Fruit fly (Drosophila melanogaster) S2 (cell line): Measurements from ENCODE around the gene fal.

Experiments used
- CG8478 ChIP-seq: fragments of >200 bp; optimal IDR thresholded peaks from 2 replicates; lab custom pipeline; 2018
- CTCF ChIP-seq, 2 experiments: fragments of >200 bp; optimal IDR thresholded peaks; 2 replicates each; lab custom pipeline; 2018

Gene fal

dm6 chr3L:19280700-19281099, 13.7 kb upstream of the fal start, which contains the start of gene CG14089:
Gene CG14089, minus strand, starts transcription at chr3L:19280800.
- no peak for TF ChIP-seq CG8478 (lab: Kevin White, UChicago)
- no peak for TF ChIP-seq CTCF (optimal IDR thresholded peaks at IDR 0.05; lab: Kevin White, UChicago)

- TF ChIP-seq CG8478 (lab: Kevin White, UChicago): no peak
- TF ChIP-seq CTCF (optimal IDR thresholded peaks at IDR 0.05; lab: Kevin White, UChicago): no peak
Observed at dm6 chr3L:19288395-19288969, 5.9 kb upstream of the fal start.

dm6 chr3L:19289411-19289810, 5.0 kb upstream of the fal start:
- TF ChIP-seq CG8478 (lab: Kevin White, UChicago) (no peak), CTCF (optimal IDR thresholded peaks at IDR 0.05; lab: Kevin White, UChicago) (no peak)

dm6 chr3L:19291465-19292413, 2.6 kb upstream of the fal start:
- no peak for TF ChIP-seq CTCF (optimal IDR thresholded peaks at IDR 0.05; lab: Kevin White, UChicago)
- TF ChIP-seq CG8478 (lab: Kevin White, UChicago): no peak

- no peak for TF ChIP-seq CG8478 (lab: Kevin White, UChicago)
- no peak for TF ChIP-seq CTCF (optimal IDR thresholded peaks at IDR 0.05; lab: Kevin White, UChicago)
Observed at dm6 chr3L:19292440-19293175, 1.8 kb upstream of the fal start, which contains the start of gene Gbs-76A. Gene Gbs-76A, minus strand, starts transcription at chr3L:19292766.

dm6 chr3L:19293178-19293741, 1.1 kb upstream of the fal start:
- TF ChIP-seq CTCF (optimal IDR thresholded peaks at IDR 0.05; lab: Kevin White, UChicago): no peak
- no peak for TF ChIP-seq CG8478 (lab: Kevin White, UChicago)

- TF ChIP-seq CG8478 (lab: Kevin White, UChicago): no peak
- no peak for TF ChIP-seq CTCF (optimal IDR thresholded peaks at IDR 0.05; lab: Kevin White, UChicago)
Observed at dm6 chr3L:19294613-19295299, 392 bp downstream of the fal start.

dm6 chr3L:19314877-19315276, 20.5 kb downstream of the fal start:
- no peak for TF ChIP-seq CG8478 (lab: Kevin White, UChicago)

- TF ChIP-seq CG8478 (lab: Kevin White, UChicago): no peak
- no peak for TF ChIP-seq CTCF (optimal IDR thresholded peaks at IDR 0.05; lab: Kevin White, UChicago)
Observed at dm6 chr3L:19316638-19317037, 22.3 kb downstream of the fal start.

dm6 chr3L:19326029-19326428, 31.7 kb downstream of the fal start:
- TF ChIP-seq CTCF (optimal IDR thresholded peaks at IDR 0.05; lab: Kevin White, UChicago) (no peak), CG8478 (lab: Kevin White, UChicago) (no peak)

dm6 chr3L:19327223-19327622, 32.9 kb downstream of the fal start:
- no peak for TF ChIP-seq CG8478 (lab: Kevin White, UChicago)
- TF ChIP-seq CTCF (optimal IDR thresholded peaks at IDR 0.05; lab: Kevin White, UChicago): no peak

- TF ChIP-seq CG8478 (lab: Kevin White, UChicago) (no peak), CTCF (optimal IDR thresholded peaks at IDR 0.05; lab: Kevin White, UChicago) (peak; percentile 55 to 67)
Observed at dm6 chr3L:19328076-19328475, 33.7 kb downstream of the fal start.

- TF ChIP-seq CTCF (optimal IDR thresholded peaks at IDR 0.05; lab: Kevin White, UChicago): no peak
- TF ChIP-seq CG8478 (lab: Kevin White, UChicago): no peak
Observed at dm6 chr3L:19329499-19329898, 35.1 kb downstream of the fal start.

dm6 chr3L:19331763-19332162, 37.4 kb downstream of the fal start:
- TF ChIP-seq CTCF (optimal IDR thresholded peaks at IDR 0.05; lab: Kevin White, UChicago) (no peak), CG8478 (lab: Kevin White, UChicago) (no peak)
